Fruit fly (Drosophila melanogaster) whole organism, adult: ENCODE measurements around the gene Rab5.

ENCODE experiments used
- CG11617 ChIP-seq: fragments of 200-800 bp; sonication (Bioruptor generic); optimal IDR thresholded peaks from 2 replicates; lab custom pipeline; 2017; ENCODE audit warnings: mild to moderate bottlenecking, missing biosample characterization, missing genetic modification reagents, missing genetic modification characterization
- CG12768 ChIP-seq: fragments of 200-800 bp; sonication (Bioruptor generic); optimal IDR thresholded peaks from 2 replicates; lab custom pipeline; 2017; ENCODE audit warnings: missing biosample characterization, missing genetic modification characterization, mild to moderate bottlenecking, moderate library complexity, missing genetic modification reagents
- CG14711 ChIP-seq: fragments of 200-800 bp; sonication (Bioruptor generic); optimal IDR thresholded peaks from 2 replicates; lab custom pipeline; 2018; ENCODE audit warnings: missing biosample characterization, mild to moderate bottlenecking, missing genetic modification characterization, moderate library complexity
- CG1620 ChIP-seq: fragments of 200-800 bp; sonication (Bioruptor generic); optimal IDR thresholded peaks from 2 replicates; lab custom pipeline; 2016; ENCODE audit warnings: missing biosample characterization, missing genetic modification characterization
- CG33017 ChIP-seq: fragments of 200-800 bp; sonication (Bioruptor generic); optimal IDR thresholded peaks from 2 replicates; lab custom pipeline; 2018; ENCODE audit warnings: missing biosample characterization, mild to moderate bottlenecking, missing genetic modification characterization, moderate library complexity
- CG5204 ChIP-seq: fragments of 200-800 bp; sonication (Bioruptor generic); optimal IDR thresholded peaks from 2 replicates; lab custom pipeline; 2016; ENCODE audit warnings: missing biosample characterization, missing genetic modification characterization
- CG7045 ChIP-seq: fragments of 200-800 bp; sonication (Bioruptor generic); optimal IDR thresholded peaks from 2 replicates; lab custom pipeline; 2017; ENCODE audit warnings: missing biosample characterization, mild to moderate bottlenecking, missing genetic modification characterization
- CG7101 ChIP-seq: fragments of 200-800 bp; sonication (Bioruptor generic); optimal IDR thresholded peaks from 2 replicates; lab custom pipeline; 2018; ENCODE audit warnings: missing biosample characterization, mild to moderate bottlenecking, missing genetic modification characterization, moderate library complexity
- Clk ChIP-seq: fragments of 200-800 bp; sonication (Bioruptor generic); optimal IDR thresholded peaks from 2 replicates; lab custom pipeline; 2017; ENCODE audit warnings: missing biosample characterization, missing genetic modification characterization
- Crg-1 ChIP-seq: fragments of 200-800 bp; sonication (Bioruptor generic); optimal IDR thresholded peaks from 2 replicates; lab custom pipeline; 2016; ENCODE audit warnings: missing biosample characterization, missing genetic modification characterization
- Hr96 ChIP-seq: fragments of 200-800 bp; sonication (Bioruptor generic); optimal IDR thresholded peaks from 2 replicates; lab custom pipeline; 2016; ENCODE audit warnings: missing biosample characterization, missing genetic modification characterization
- Mnt ChIP-seq: fragments of 200-800 bp; sonication (Bioruptor generic); optimal IDR thresholded peaks from 2 replicates; lab custom pipeline; 2016; ENCODE audit warnings: missing biosample characterization, mild to moderate bottlenecking, missing genetic modification characterization
- bab1 ChIP-seq: fragments of 200-800 bp; sonication (Bioruptor generic); optimal IDR thresholded peaks from 3 replicates; lab custom pipeline; 2019; ENCODE audit warnings: missing biosample characterization, mild to moderate bottlenecking, missing genetic modification characterization, moderate library complexity
- cic ChIP-seq: fragments of 200-800 bp; sonication (Bioruptor generic); optimal IDR thresholded peaks from 2 replicates; lab custom pipeline; 2017; ENCODE audit warnings: missing biosample characterization, mild to moderate bottlenecking, missing genetic modification characterization, moderate library complexity
- cnc ChIP-seq, 2 experiments: fragments of >200 bp; optimal IDR thresholded peaks; 2 replicates each; lab custom pipeline; 2017
- kay ChIP-seq: fragments of 200-800 bp; sonication (Bioruptor generic); peaks from one replicate; lab custom pipeline; 2016; ENCODE audit warnings: missing biosample characterization, missing genetic modification characterization, borderline replicate concordance
- ovo ChIP-seq: fragments of 200-800 bp; sonication (Bioruptor generic); optimal IDR thresholded peaks from 2 replicates; lab custom pipeline; 2016; ENCODE audit warnings: missing biosample characterization, missing genetic modification characterization
- pad ChIP-seq: fragments of 200-800 bp; sonication (Bioruptor generic); optimal IDR thresholded peaks from 3 replicates; lab custom pipeline; 2017; ENCODE audit warnings: missing biosample characterization, missing genetic modification characterization, mild to moderate bottlenecking, moderate library complexity, missing genetic modification reagents
- tj ChIP-seq: fragments of 200-800 bp; sonication (Bioruptor generic); optimal IDR thresholded peaks from 3 replicates; lab custom pipeline; 2017; ENCODE audit warnings: missing biosample characterization, mild to moderate bottlenecking, missing genetic modification characterization, moderate library complexity
- toe ChIP-seq: fragments of 200-800 bp; sonication (Bioruptor generic); optimal IDR thresholded peaks from 2 replicates; lab custom pipeline; 2016; ENCODE audit warnings: missing biosample characterization, missing genetic modification characterization

The Rab5 gene

DNA sequence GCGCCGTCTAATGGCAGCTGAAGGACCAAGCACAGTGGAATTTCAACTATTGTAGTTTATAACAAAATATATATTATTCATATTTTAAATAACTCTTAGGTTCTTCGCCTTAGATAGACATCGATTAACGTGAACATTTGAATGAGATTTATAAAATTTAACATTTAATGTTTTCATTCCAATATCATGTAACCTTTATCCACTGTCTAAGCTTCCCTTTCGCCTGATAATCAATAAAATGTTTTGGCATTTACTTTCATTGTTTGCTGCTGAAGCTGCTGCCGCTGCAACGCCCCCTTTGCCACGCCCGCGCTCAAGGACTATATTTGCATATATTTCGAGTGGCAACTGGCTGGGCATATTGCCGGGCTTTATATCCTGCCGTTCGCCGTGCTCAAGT, 29.8 kb upstream of the Rab5 start:
- TF ChIP-seq Hr96 (GFP tag; lab: Kevin White, UChicago) (no peak), pad (GFP tag; lab: Kevin White, UChicago) (no peak), CG11617 (no peak), bab1 (GFP tag; lab: Kevin White, UChicago) (no peak), tj (GFP tag; lab: Kevin White, UChicago) (no peak), Clk (GFP tag; lab: Kevin White, UChicago) (no peak), kay (no peak), CG7101 (tag; lab: Kevin White, UChicago) (no peak)

DNA sequence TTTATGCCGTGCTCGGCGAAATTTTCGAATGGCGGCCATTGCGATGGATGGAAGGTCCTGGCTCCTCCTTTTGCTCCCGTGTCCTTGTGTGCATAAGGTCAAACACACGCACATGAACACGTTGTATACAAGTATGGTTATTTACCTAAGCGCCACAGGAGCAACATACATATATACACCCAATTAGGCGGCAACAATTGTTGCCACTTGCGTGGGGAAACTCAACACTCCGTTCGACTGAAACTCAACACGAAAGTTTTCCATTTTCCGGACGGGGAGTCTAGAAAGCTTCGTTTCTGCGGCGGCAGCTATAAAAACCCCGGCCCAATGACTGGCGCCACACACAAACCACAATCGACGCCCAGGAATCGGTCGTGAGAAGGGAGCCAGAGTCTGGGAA, 26.2 kb upstream of the Rab5 start, which contains the start of gene CG46448:
TSS of gene CG46448 (plus strand) at position 340 of the 400 bp plus-strand sequence.
- no peak for TF ChIP-seq Hr96 (GFP tag; lab: Kevin White, UChicago)

DNA sequence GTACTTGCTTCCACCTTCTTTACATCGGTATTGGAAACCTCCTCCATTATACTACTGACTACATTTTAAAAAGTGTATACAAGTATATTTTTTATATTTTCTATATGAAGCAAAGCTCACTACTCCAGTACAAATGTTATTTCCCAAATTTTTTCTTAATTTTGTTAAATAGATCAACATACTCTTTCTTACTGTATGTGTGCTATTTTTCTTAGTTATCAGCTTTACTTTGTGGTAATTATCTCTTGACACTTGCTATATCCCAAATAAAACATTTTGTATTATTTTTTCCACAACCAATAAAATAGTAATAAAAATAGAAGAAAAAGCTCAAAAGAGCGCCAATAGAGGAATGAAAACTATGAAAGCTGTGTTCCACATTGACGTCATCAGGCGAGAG, 25.5 kb upstream of the Rab5 start, which contains the start of gene CG43750:
TSS of gene CG43750 (minus strand) at position 101 of the 400 bp plus-strand sequence.
- TF ChIP-seq CG33017 (tag; lab: Kevin White, UChicago) (no peak), CG1620 (GFP tag; lab: Kevin White, UChicago) (no peak), ovo (no peak), toe (no peak), CG11617 (no peak), pad (GFP tag; lab: Kevin White, UChicago) (no peak), CG5204 (GFP tag; lab: Kevin White, UChicago) (no peak), CG12768 (no peak), cic (GFP tag; lab: Kevin White, UChicago) (no peak), CG7101 (tag; lab: Kevin White, UChicago) (no peak), CG14711 (tag; lab: Kevin White, UChicago) (no peak), Clk (GFP tag; lab: Kevin White, UChicago) (no peak), Hr96 (GFP tag; lab: Kevin White, UChicago) (no peak), Crg-1 (GFP tag; lab: Kevin White, UChicago) (no peak), tj (GFP tag; lab: Kevin White, UChicago) (no peak), bab1 (GFP tag; lab: Kevin White, UChicago) (no peak), Mnt (GFP tag; lab: Kevin White, UChicago) (no peak)

DNA sequence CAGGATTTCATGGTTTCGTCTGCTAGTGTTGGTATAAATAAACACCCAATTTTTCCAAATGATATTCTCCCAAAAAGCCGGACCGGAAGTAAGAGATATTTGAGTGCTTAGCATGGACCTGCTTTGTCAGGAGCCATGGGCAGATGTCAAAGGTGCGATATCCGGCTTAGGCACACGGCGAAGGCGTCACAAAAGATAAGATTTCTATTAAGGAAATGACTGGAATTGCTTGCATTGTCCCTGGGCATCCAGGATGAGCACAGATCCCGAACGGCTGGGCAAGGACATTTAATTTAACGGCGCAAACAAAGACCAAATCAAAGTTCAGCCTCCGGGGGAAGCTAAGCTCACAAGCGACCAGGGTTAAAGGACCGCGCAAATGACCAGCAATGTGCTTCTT, 20.6 kb upstream of the Rab5 start, which contains the start of gene CG3557:
TSS of gene CG3557 (minus strand) at position 101 of the 400 bp plus-strand sequence.
- TF ChIP-seq bab1 (GFP tag; lab: Kevin White, UChicago) (no peak), kay (no peak), Hr96 (GFP tag; lab: Kevin White, UChicago) (no peak), cnc (optimal IDR thresholded peaks at IDR 0.05; lab: Kevin White, UChicago) (no peak), tj (GFP tag; lab: Kevin White, UChicago) (no peak), CG1620 (GFP tag; lab: Kevin White, UChicago) (no peak), CG33017 (tag; lab: Kevin White, UChicago) (no peak)

DNA sequence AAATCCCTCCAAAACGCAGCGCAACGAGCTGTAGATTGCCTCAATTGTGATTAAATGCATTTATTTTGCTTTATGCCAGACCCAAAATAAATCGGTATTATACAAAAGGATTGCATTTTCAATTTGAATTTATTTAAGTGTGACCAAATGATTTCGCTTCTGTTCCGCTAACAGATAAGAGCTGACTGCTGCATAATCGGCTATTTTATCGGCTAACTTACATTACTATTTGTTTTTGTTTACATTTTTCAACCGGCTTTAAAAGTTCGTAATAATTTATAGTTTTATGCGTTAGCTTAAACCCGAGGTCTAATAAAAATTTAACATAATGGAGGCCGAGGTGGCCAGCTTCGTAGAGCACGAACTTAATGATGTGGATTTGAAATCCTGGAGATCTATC, 17.9 kb upstream of the Rab5 start, which contains the start of gene PIG-Wa:
TSS of gene PIG-Wa (plus strand) at position 232 of the 400 bp plus-strand sequence.
- TF ChIP-seq bab1 (GFP tag; lab: Kevin White, UChicago) (peak; percentile 18), CG5204 (GFP tag; lab: Kevin White, UChicago) (no peak)

DNA sequence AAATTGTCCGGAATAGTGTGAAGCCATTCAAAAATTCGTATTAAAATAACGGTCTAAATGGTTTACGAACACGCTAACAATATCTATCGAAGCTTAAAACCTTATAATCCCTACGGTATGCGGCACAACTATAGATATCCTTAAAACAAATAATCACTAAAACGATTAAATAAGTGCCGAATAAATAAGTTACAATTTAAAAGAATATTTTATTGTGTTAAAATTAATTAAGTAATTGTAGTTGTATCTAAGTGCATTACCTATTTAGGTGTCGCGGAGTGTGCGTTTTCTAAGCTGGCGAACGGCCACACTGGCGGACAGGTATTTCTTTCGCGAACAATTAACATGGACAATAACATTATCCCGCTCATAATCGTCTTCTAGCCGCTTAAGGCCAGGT, 15.7 kb upstream of the Rab5 start, which contains the start of gene Eogt:
TSS of gene Eogt (plus strand) at position 293 of the 400 bp plus-strand sequence.
- TF ChIP-seq CG33017 (tag; lab: Kevin White, UChicago) (peak; percentile 97), pad (GFP tag; lab: Kevin White, UChicago) (peak; percentile 75), tj (GFP tag; lab: Kevin White, UChicago) (peak; percentile 55), CG1620 (GFP tag; lab: Kevin White, UChicago) (peak; percentile 69), CG14711 (tag; lab: Kevin White, UChicago) (peak; percentile 90), CG7045 (GFP tag; lab: Kevin White, UChicago) (peak; percentile 89), CG7101 (tag; lab: Kevin White, UChicago) (peak; percentile 96), toe (peak; percentile 83), kay (no peak), ovo (peak; percentile 64), bab1 (GFP tag; lab: Kevin White, UChicago) (peak; percentile 88), CG12768 (peak; percentile 90), Hr96 (GFP tag; lab: Kevin White, UChicago) (peak; percentile 55), Clk (GFP tag; lab: Kevin White, UChicago) (peak; percentile 57), cic (GFP tag; lab: Kevin White, UChicago) (peak; percentile 17), cnc (optimal IDR thresholded peaks at IDR 0.05; lab: Kevin White, UChicago) (no peak), Crg-1 (GFP tag; lab: Kevin White, UChicago) (peak; percentile 84), CG5204 (GFP tag; lab: Kevin White, UChicago) (peak; percentile 77), CG11617 (peak; percentile 82), Mnt (GFP tag; lab: Kevin White, UChicago) (peak; percentile 61)

DNA sequence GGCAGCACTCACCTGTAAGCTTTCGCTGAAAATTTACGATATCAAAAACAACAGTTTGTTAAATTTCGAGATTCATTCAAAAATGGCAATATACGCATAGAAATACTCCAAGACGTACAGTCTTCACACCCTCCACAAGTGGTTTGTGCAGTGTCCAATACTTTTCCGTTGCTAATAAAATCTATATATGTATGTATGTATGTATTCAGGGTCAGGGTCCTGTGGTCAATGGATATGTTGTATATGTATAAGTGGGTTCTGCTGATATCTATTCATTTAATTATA, 11.3 kb upstream of the Rab5 start:
- TF ChIP-seq CG7045 (GFP tag; lab: Kevin White, UChicago) (no peak), cic (GFP tag; lab: Kevin White, UChicago) (peak; percentile 66)
